Worm (Caenorhabditis elegans) whole organism, L4/young adult: Measurements from ENCODE around the gene F53B7.4.

ENCODE experiments used
- dao-5 ChIP-seq: sonication (generic microtip); optimal IDR thresholded peaks from 2 replicates; lab custom pipeline; 2016; ENCODE audit warnings: missing genotype, missing genetic modification characterization, moderate library complexity, missing compliant biosample characterization
- him-1 ChIP-seq: sonication (generic microtip); optimal IDR thresholded peaks from 2 replicates; lab custom pipeline; 2016; ENCODE audit warnings: missing genotype, missing genetic modification reagents, missing genetic modification characterization, missing compliant biosample characterization

- no peak for TF ChIP-seq him-1
- no peak for TF ChIP-seq dao-5
These were observed 48.0 kb downstream of the F53B7.4 start, which contains the start of gene clec-221 for ce11 chrV:10954334-10954733.
